Worm (Caenorhabditis elegans) whole organism, L1 larva: Measurements from ENCODE around the gene suex-1.

Experiments
- C16A3.4 ChIP-seq: fragments of 150-350 bp; optimal IDR thresholded peaks from 2 replicates; lab custom pipeline; 2014; ENCODE audit warnings: missing biosample characterization, missing genetic modification characterization
- Y116A8C.19 ChIP-seq: sonication (generic microtip); optimal IDR thresholded peaks from 2 replicates; lab custom pipeline; 2016; ENCODE audit warnings: missing compliant biosample characterization, missing genetic modification characterization, borderline replicate concordance
- ceh-63 ChIP-seq: fragments of 200-800 bp; sonication (Bioruptor generic); optimal IDR thresholded peaks from 2 replicates; lab custom pipeline; 2018; ENCODE audit warnings: mild to moderate bottlenecking, missing genetic modification characterization, missing compliant biosample characterization
- ceh-8 ChIP-seq: fragments of 200-800 bp; sonication (Bioruptor generic); optimal IDR thresholded peaks from 2 replicates; lab custom pipeline; 2018; ENCODE audit warnings: mild to moderate bottlenecking, missing genetic modification characterization, moderate library complexity, missing compliant biosample characterization
- ceh-82 ChIP-seq, 3 experiments: fragments of 150-350 bp in 1 of 3; sonication (generic microtip) in 2 of 3; optimal IDR thresholded peaks; 2 replicates each; lab custom pipeline; 2014 to 2017; ENCODE audit warnings: missing biosample characterization in 3 of 3, missing genetic modification characterization in 3 of 3
- ceh-90 ChIP-seq: sonication (generic microtip); optimal IDR thresholded peaks from 2 replicates; lab custom pipeline; 2016; ENCODE audit warnings: missing genetic modification characterization, missing compliant biosample characterization
- ces-1 ChIP-seq: fragments of 150-350 bp; optimal IDR thresholded peaks from 2 replicates; lab custom pipeline; 2014; ENCODE audit warnings: missing biosample characterization, missing genetic modification reagents, missing genetic modification characterization
- egl-13 ChIP-seq: sonication (generic microtip); optimal IDR thresholded peaks from 2 replicates; lab custom pipeline; 2016; ENCODE audit warnings: missing genotype, missing genetic modification reagents, missing genetic modification characterization, missing compliant biosample characterization
- egl-27 ChIP-seq, 2 experiments: fragments of 150-350 bp in 1 of 2; sonication (generic microtip); optimal IDR thresholded peaks; 3 replicates each; lab custom pipeline; 2017 to 2018; ENCODE audit warnings: missing biosample characterization in 2 of 2, missing genetic modification characterization in 2 of 2, missing genetic modification reagents in 2 of 2
- elt-2 ChIP-seq: sonication (generic microtip); optimal IDR thresholded peaks from 2 replicates; lab custom pipeline; 2016; ENCODE audit warnings: missing genetic modification characterization, mild to moderate bottlenecking, inconsistent platforms, missing compliant biosample characterization, missing genetic modification reagents
- elt-3 ChIP-seq, 6 experiments: fragments of 150-350 bp in 1 of 6; sonication (generic microtip); optimal IDR thresholded peaks; 2 replicates each; lab custom pipeline; 2017 to 2018; ENCODE audit warnings: missing biosample characterization in 6 of 6, missing genetic modification characterization in 6 of 6, inconsistent platforms in 1 of 6
- fkh-4 ChIP-seq: sonication (generic microtip); optimal IDR thresholded peaks from 2 replicates; lab custom pipeline; 2016; ENCODE audit warnings: missing compliant biosample characterization, missing genetic modification characterization, borderline replicate concordance
- grh-1 ChIP-seq: fragments of 200-800 bp; sonication (Bioruptor generic); IDR thresholded peaks from 2 replicates; pipeline ENCODE4 v1.3.6; 2022; ENCODE audit warnings: missing genetic modification reagents, missing genetic modification characterization, missing compliant biosample characterization
- hlh-4 ChIP-seq: sonication (generic microtip); optimal IDR thresholded peaks from 2 replicates; lab custom pipeline; 2016; ENCODE audit warnings: mild to moderate bottlenecking, missing genetic modification characterization, missing compliant biosample characterization
- isw-1 ChIP-seq: fragments of 200-800 bp; sonication (Bioruptor generic); IDR thresholded peaks from 2 replicates; pipeline ENCODE4 v1.3.6; 2022; ENCODE audit warnings: missing genetic modification characterization, missing compliant biosample characterization
- lin-14 ChIP-seq: fragments of 200-800 bp; sonication (Bioruptor generic); optimal IDR thresholded peaks from 2 replicates; lab custom pipeline; 2018; ENCODE audit warnings: mild to moderate bottlenecking, missing genetic modification characterization, moderate library complexity, missing compliant biosample characterization
- lsy-2 ChIP-seq, 2 experiments: fragments of 150-350 bp; optimal IDR thresholded peaks; 2 replicates each; lab custom pipeline; 2014; ENCODE audit warnings: missing biosample characterization in 2 of 2, missing genetic modification characterization in 2 of 2
- mef-2 ChIP-seq: fragments of 150-350 bp; optimal IDR thresholded peaks from 2 replicates; lab custom pipeline; 2014; ENCODE audit warnings: missing biosample characterization, missing genetic modification characterization
- mep-1 ChIP-seq: fragments of 150-350 bp; optimal IDR thresholded peaks from 2 replicates; lab custom pipeline; 2014; ENCODE audit warnings: missing biosample characterization, missing genetic modification characterization
- nhr-19 ChIP-seq: fragments of 200-800 bp; sonication (Bioruptor generic); conservative IDR thresholded peaks from 2 replicates; pipeline ENCODE4 v1.3.6; 2022; ENCODE audit warnings: missing genetic modification characterization, missing compliant biosample characterization
- nhr-20 ChIP-seq: sonication (generic microtip); optimal IDR thresholded peaks from 2 replicates; lab custom pipeline; 2016; ENCODE audit warnings: mild to moderate bottlenecking, missing genetic modification characterization, missing compliant biosample characterization
- nhr-237 ChIP-seq: fragments of 150-350 bp; optimal IDR thresholded peaks from 2 replicates; lab custom pipeline; 2014; ENCODE audit warnings: missing biosample characterization, missing genetic modification characterization
- nhr-47 ChIP-seq: sonication (generic microtip); optimal IDR thresholded peaks from 2 replicates; lab custom pipeline; 2016; ENCODE audit warnings: mild to moderate bottlenecking, missing genetic modification characterization, moderate library complexity, missing compliant biosample characterization
- nhr-77 ChIP-seq: fragments of 150-350 bp; optimal IDR thresholded peaks from 2 replicates; lab custom pipeline; 2014; ENCODE audit warnings: missing biosample characterization, missing genetic modification characterization
- nhr-84 ChIP-seq: sonication (generic microtip); optimal IDR thresholded peaks from 2 replicates; lab custom pipeline; 2017; ENCODE audit warnings: missing biosample characterization, missing genetic modification characterization
- nhr-85 ChIP-seq: sonication (generic microtip); peaks from one replicate; lab custom pipeline; 2016; ENCODE audit warnings: missing genetic modification characterization, inconsistent platforms, missing compliant biosample characterization
- pag-3 ChIP-seq: sonication (generic microtip); optimal IDR thresholded peaks from 2 replicates; lab custom pipeline; 2017; ENCODE audit warnings: missing genetic modification characterization, mild to moderate bottlenecking, missing compliant biosample characterization, antibody characterized with exemption, borderline replicate concordance; ENCODE audit not compliant: insufficient read depth
- pqm-1 ChIP-seq: sonication (generic microtip); optimal IDR thresholded peaks from 3 replicates; lab custom pipeline; 2017; ENCODE audit warnings: missing biosample characterization, missing genetic modification characterization
- skn-1 ChIP-seq: fragments of 150-350 bp; optimal IDR thresholded peaks from 2 replicates; lab custom pipeline; 2014; ENCODE audit warnings: missing biosample characterization, missing genetic modification characterization
- snpc-4 ChIP-seq: fragments of 150-350 bp; optimal IDR thresholded peaks from 2 replicates; lab custom pipeline; 2014; ENCODE audit warnings: missing biosample characterization, missing genetic modification characterization
- snu-23 ChIP-seq: sonication (generic microtip); optimal IDR thresholded peaks from 2 replicates; lab custom pipeline; 2016; ENCODE audit warnings: missing genetic modification characterization, missing compliant biosample characterization
- sox-4 ChIP-seq: sonication (generic microtip); optimal IDR thresholded peaks from 2 replicates; lab custom pipeline; 2016; ENCODE audit warnings: missing genetic modification characterization, missing compliant biosample characterization
- tbx-2 ChIP-seq: sonication (generic microtip); optimal IDR thresholded peaks from 2 replicates; lab custom pipeline; 2016; ENCODE audit warnings: missing genetic modification characterization, missing compliant biosample characterization
- unc-130 ChIP-seq: fragments of 150-350 bp; optimal IDR thresholded peaks from 2 replicates; lab custom pipeline; 2017; ENCODE audit warnings: missing biosample characterization, missing genetic modification characterization, inconsistent platforms
- unc-30 ChIP-seq: sonication (generic microtip); optimal IDR thresholded peaks from 2 replicates; lab custom pipeline; 2017; ENCODE audit warnings: missing biosample characterization, missing genetic modification characterization
- unc-62 ChIP-seq: fragments of 150-350 bp; optimal IDR thresholded peaks from 2 replicates; lab custom pipeline; 2014; ENCODE audit warnings: missing biosample characterization, missing genetic modification reagents, missing genetic modification characterization
- unc-98 ChIP-seq: fragments of 200-800 bp; sonication (Bioruptor generic); IDR thresholded peaks from 2 replicates; pipeline ENCODE4 v1.3.6; 2022; ENCODE audit warnings: missing genetic modification characterization, missing compliant biosample characterization
- xbp-1 ChIP-seq: sonication (generic microtip); optimal IDR thresholded peaks from 2 replicates; lab custom pipeline; 2016; ENCODE audit warnings: missing genetic modification characterization, missing compliant biosample characterization
- zag-1 ChIP-seq: fragments of 150-350 bp; optimal IDR thresholded peaks from 2 replicates; lab custom pipeline; 2014; ENCODE audit warnings: missing biosample characterization, missing genetic modification characterization
- zip-4 ChIP-seq: fragments of 200-800 bp; sonication (Bioruptor generic); optimal IDR thresholded peaks from 2 replicates; lab custom pipeline; 2018; ENCODE audit warnings: mild to moderate bottlenecking, missing genetic modification characterization, moderate library complexity, missing compliant biosample characterization
- ztf-11 ChIP-seq, 2 experiments: sonication (generic microtip); optimal IDR thresholded peaks; 2 replicates each; lab custom pipeline; 2016 to 2017; ENCODE audit warnings: missing genetic modification characterization in 2 of 2, missing biosample characterization in 1 of 2, missing compliant biosample characterization in 1 of 2

suex-1 gene

ce11 chrII:5522637-5523036 is 24.6 kb upstream of the suex-1 start, which contains the start of gene ZK177.11:
TSS of gene ZK177.11 (plus strand) at chrII:5522937.
- TF ChIP-seq unc-98 (GFP tag; lab: Robert Waterston, UW) = no peak
- no peak for TF ChIP-seq lsy-2 (tag; optimal IDR thresholded peaks at IDR 0.05; lab: Kevin White, UChicago)
- no peak for TF ChIP-seq pqm-1 (tag; lab: Kevin White, UChicago)

ce11 chrII:5521411-5521810 is 23.4 kb upstream of the suex-1 start, which contains the start of gene ZK177.12:
TSS of gene ZK177.12 (plus strand) at chrII:5521711.
- TF ChIP-seq nhr-19 (GFP tag; lab: Robert Waterston, UW) = no peak
- TF ChIP-seq elt-2 (tag; lab: Kevin White, UChicago) = no peak
- TF ChIP-seq mep-1 (tag; lab: Kevin White, UChicago) = no peak
- no peak for TF ChIP-seq sox-4 (tag; lab: Kevin White, UChicago)
- no peak for TF ChIP-seq skn-1
- TF ChIP-seq ceh-63 (GFP tag; lab: Kevin White, UChicago) = no peak
- no peak for TF ChIP-seq unc-98 (GFP tag; lab: Robert Waterston, UW)
- TF ChIP-seq hlh-4 (tag; lab: Kevin White, UChicago) = no peak
- TF ChIP-seq C16A3.4 = no peak
- TF ChIP-seq ceh-90 = no peak
- no peak for TF ChIP-seq pag-3 (tag; lab: Kevin White, UChicago)
- TF ChIP-seq unc-130 (tag; lab: Kevin White, UChicago) = no peak
- TF ChIP-seq nhr-77 (tag; lab: Kevin White, UChicago) = no peak
- no peak for TF ChIP-seq isw-1 (GFP tag; lab: Robert Waterston, UW)
- no peak for TF ChIP-seq ztf-11 (tag; optimal IDR thresholded peaks at IDR 0.05; lab: Kevin White, UChicago)
- TF ChIP-seq Y116A8C.19 (tag; lab: Kevin White, UChicago) = no peak
- TF ChIP-seq, all 84 proteins: peak for 0

DNA sequence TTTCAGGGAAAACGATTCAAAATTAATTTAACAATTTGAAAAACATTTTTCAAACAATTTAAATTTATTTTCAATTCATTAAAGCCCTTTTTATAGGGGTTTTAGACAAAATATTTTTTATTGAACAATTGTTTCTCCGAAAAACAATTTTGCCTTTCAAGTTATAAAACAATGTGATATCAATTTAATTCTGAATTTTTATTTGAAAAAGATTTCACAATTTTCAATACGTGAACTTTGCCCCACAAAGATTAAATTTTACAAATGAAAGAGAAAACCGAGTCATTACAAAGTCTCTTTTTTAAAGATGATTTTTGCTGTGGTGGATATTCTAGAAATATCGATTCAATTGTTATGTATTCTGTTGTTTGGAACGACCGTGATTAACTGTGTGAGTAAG is 20.9 kb upstream of the suex-1 start, which contains the start of gene ZK177.2:
ZK177.2 (plus strand) TSS at position 301 of the 400 bp plus-strand sequence.
- no peak for TF ChIP-seq egl-13 (tag; lab: Kevin White, UChicago)
- no peak for TF ChIP-seq nhr-20 (tag; lab: Kevin White, UChicago)
- TF ChIP-seq lin-14 (GFP tag; lab: Kevin White, UChicago) = no peak
- TF ChIP-seq fkh-4 = no peak
- no peak for TF ChIP-seq nhr-47 (tag; lab: Kevin White, UChicago)
- TF ChIP-seq hlh-4 (tag; lab: Kevin White, UChicago) = no peak
- TF ChIP-seq tbx-2 (tag; lab: Kevin White, UChicago) = no peak
- no peak for TF ChIP-seq ceh-90
- TF ChIP-seq grh-1 (GFP tag; lab: Robert Waterston, UW) = no peak
- no peak for TF ChIP-seq zip-4 (GFP tag; lab: Kevin White, UChicago)
- no peak for TF ChIP-seq ces-1 (GFP tag; lab: Kevin White, UChicago)
- no peak for TF ChIP-seq ceh-82 (tag; optimal IDR thresholded peaks at IDR 0.05; lab: Kevin White, UChicago)
- TF ChIP-seq xbp-1 (tag; lab: Kevin White, UChicago) = no peak
- TF ChIP-seq zag-1 (tag; lab: Kevin White, UChicago) = no peak
- no peak for TF ChIP-seq unc-30 (tag; lab: Kevin White, UChicago)
- TF ChIP-seq egl-27 (tag; optimal IDR thresholded peaks at IDR 0.05; lab: Kevin White, UChicago) = no peak
- TF ChIP-seq ztf-11 (tag; optimal IDR thresholded peaks at IDR 0.05; lab: Kevin White, UChicago) = no peak
- TF ChIP-seq, all 84 proteins: peak for 0

DNA sequence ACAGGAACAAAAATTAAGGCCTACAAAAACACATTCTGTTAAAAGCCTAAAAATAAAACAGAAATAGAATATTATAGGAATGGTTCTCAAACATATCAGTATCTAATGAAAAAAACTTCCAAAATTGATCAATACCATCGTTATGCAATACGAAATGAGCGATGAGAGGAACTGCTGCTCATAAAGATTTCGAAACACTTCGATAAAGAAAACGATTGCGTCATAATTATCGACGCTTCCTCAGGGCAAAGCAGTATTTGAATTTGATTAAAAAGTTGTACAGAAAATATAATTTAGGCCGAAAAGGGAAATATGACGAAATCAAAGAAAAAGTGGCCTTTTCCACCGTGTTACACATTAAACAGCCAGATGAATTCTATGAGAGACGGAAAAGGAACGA is 20.0 kb upstream of the suex-1 start:
- TF ChIP-seq nhr-20 (tag; lab: Kevin White, UChicago) = no peak
- no peak for TF ChIP-seq unc-98 (GFP tag; lab: Robert Waterston, UW)
- no peak for TF ChIP-seq mep-1 (tag; lab: Kevin White, UChicago)
- TF ChIP-seq hlh-4 (tag; lab: Kevin White, UChicago) = no peak
- no peak for TF ChIP-seq elt-3 (tag; optimal IDR thresholded peaks at IDR 0.05; lab: Kevin White, UChicago)
- TF ChIP-seq snpc-4 (tag; lab: Kevin White, UChicago) = no peak
- no peak for TF ChIP-seq nhr-84 (tag; lab: Kevin White, UChicago)
- no peak for TF ChIP-seq nhr-85 (tag; lab: Kevin White, UChicago)
- TF ChIP-seq ceh-8 (GFP tag; lab: Kevin White, UChicago) = no peak
- no peak for TF ChIP-seq snu-23 (GFP tag; lab: Kevin White, UChicago)
- TF ChIP-seq zip-4 (GFP tag; lab: Kevin White, UChicago) = no peak
- no peak for TF ChIP-seq zag-1 (tag; lab: Kevin White, UChicago)
- TF ChIP-seq nhr-237 (tag; lab: Kevin White, UChicago) = no peak
- TF ChIP-seq mef-2 (tag; lab: Kevin White, UChicago) = no peak
- TF ChIP-seq unc-62 (GFP tag; lab: Kevin White, UChicago) = no peak
